Fruit fly (Drosophila melanogaster) whole organism, adult: Measurements from ENCODE around the gene CG8176.
A peak's percentile ranks its signal among the peaks of the same experiment; 100 is the strongest.

ENCODE experiments used
- CG12768 ChIP-seq: fragments of 200-800 bp; sonication (Bioruptor generic); optimal IDR thresholded peaks from 2 replicates; lab custom pipeline; 2017; ENCODE audit warnings: missing biosample characterization, missing genetic modification characterization, mild to moderate bottlenecking, moderate library complexity, missing genetic modification reagents
- CG14711 ChIP-seq: fragments of 200-800 bp; sonication (Bioruptor generic); optimal IDR thresholded peaks from 2 replicates; lab custom pipeline; 2018; ENCODE audit warnings: missing biosample characterization, mild to moderate bottlenecking, missing genetic modification characterization, moderate library complexity
- CG1620 ChIP-seq: fragments of 200-800 bp; sonication (Bioruptor generic); optimal IDR thresholded peaks from 2 replicates; lab custom pipeline; 2016; ENCODE audit warnings: missing biosample characterization, missing genetic modification characterization
- CG7101 ChIP-seq: fragments of 200-800 bp; sonication (Bioruptor generic); optimal IDR thresholded peaks from 2 replicates; lab custom pipeline; 2018; ENCODE audit warnings: missing biosample characterization, mild to moderate bottlenecking, missing genetic modification characterization, moderate library complexity
- Clk ChIP-seq: fragments of 200-800 bp; sonication (Bioruptor generic); optimal IDR thresholded peaks from 2 replicates; lab custom pipeline; 2017; ENCODE audit warnings: missing biosample characterization, missing genetic modification characterization
- Mnt ChIP-seq: fragments of 200-800 bp; sonication (Bioruptor generic); optimal IDR thresholded peaks from 2 replicates; lab custom pipeline; 2016; ENCODE audit warnings: missing biosample characterization, mild to moderate bottlenecking, missing genetic modification characterization
- bab1 ChIP-seq: fragments of 200-800 bp; sonication (Bioruptor generic); optimal IDR thresholded peaks from 3 replicates; lab custom pipeline; 2019; ENCODE audit warnings: missing biosample characterization, mild to moderate bottlenecking, missing genetic modification characterization, moderate library complexity
- pad ChIP-seq: fragments of 200-800 bp; sonication (Bioruptor generic); optimal IDR thresholded peaks from 3 replicates; lab custom pipeline; 2017; ENCODE audit warnings: missing biosample characterization, missing genetic modification characterization, mild to moderate bottlenecking, moderate library complexity, missing genetic modification reagents
- toe ChIP-seq: fragments of 200-800 bp; sonication (Bioruptor generic); optimal IDR thresholded peaks from 2 replicates; lab custom pipeline; 2016; ENCODE audit warnings: missing biosample characterization, missing genetic modification characterization

DNA sequence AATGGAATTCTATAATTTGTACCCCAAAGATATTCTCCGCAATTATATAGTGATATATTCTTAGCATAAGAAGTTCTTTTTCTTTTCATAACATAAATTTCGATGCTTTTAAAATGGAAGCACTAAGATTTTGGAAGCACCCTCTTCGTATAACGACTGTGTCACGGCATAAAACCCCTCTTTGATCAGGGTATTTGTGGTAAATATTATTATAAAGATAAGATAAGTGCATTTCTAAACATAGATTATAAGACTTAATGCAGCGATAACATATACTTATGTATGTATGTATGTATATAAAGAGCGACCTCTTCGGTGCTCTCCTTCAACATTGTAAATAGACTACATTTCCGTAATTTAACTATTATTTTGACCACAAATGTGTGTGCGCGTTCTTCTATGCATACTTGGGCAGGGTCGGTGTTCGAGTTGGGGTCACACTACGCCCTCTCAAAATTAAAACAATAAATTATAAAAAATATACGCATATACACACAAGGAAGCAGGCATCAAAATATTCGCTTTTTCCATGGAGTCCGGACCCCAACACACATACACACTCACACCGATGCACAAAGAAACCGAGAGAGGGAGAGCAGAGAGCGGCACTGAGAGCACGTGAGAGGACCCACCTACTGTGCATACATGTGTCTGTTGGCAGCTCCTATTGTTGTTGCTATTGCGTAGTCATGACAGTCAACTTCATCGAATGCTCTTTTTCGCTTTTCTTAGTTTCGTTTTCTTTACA is 34.6 kb downstream of the CG8176 start:
- TF ChIP-seq Clk (GFP tag; lab: Kevin White, UChicago) (no peak), CG14711 (tag; lab: Kevin White, UChicago) (no peak), bab1 (no peak), toe (no peak), CG12768 (GFP tag; lab: Kevin White, UChicago) (no peak), CG7101 (tag; lab: Kevin White, UChicago) (no peak), Mnt (GFP tag; lab: Kevin White, UChicago) (peak; percentile 60), pad (no peak), CG1620 (GFP tag; lab: Kevin White, UChicago) (no peak)
